Fruit fly (Drosophila melanogaster): ENCODE results near the gene xit.

Gene xit

DNA sequence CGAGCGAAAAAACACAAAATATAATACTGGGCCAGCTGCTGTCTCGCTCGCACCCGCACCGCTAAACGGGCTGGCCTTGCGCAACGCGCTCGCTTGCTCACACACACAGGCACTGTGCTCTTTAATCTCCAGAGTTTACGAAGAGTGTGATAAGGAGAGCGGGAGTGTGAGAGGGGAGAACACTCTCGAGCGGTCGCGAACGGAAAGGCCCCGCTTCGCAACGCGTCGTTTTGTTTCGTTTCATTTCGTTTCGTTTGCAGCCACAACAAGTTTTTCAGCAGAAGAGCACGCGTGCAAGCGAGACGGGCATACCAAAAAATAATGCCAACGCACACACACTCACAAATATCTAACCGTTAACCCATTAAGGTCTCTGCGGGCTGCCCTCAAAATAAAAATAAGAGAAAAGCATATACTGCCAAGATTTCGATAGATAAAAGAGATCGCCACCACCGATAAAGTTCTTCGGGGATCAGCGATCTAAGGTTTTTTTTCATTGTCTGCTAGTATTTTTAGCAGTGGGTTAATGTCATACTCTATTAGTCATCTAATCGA, 40.8 kb downstream of the xit start (continued):
- TF ChIP-seq CG10147 (GFP tag; optimal IDR thresholded peaks at IDR 0.05) (peak; percentile 56), gsb-n (tag; optimal IDR thresholded peaks at IDR 0.05) (peak; percentile 21), CG8281 (tag; optimal IDR thresholded peaks at IDR 0.05) (peak; percentile 12), GATAe (GFP tag; conservative IDR thresholded peaks at IDR 0.05) (no peak; the same call in 1 of the 2 replicates), CG31388 (GFP tag; optimal IDR thresholded peaks at IDR 0.05) (no peak), ab (GFP tag; optimal IDR thresholded peaks at IDR 0.05) (no peak), Meics (GFP tag; optimal IDR thresholded peaks at IDR 0.05) (peak; percentile 53), Rfx (GFP tag; IDR thresholded peaks at IDR 0.05) (peak; percentile 83), CG14050 (GFP tag; IDR thresholded peaks at IDR 0.05) (peak; percentile 54; the same call in 1 of the 3 replicates), ato (GFP tag; IDR thresholded peaks at IDR 0.05; ENCODE audit: partially characterized antibody) (no peak), BtbVII (GFP tag; optimal IDR thresholded peaks at IDR 0.05) (peak; percentile 18), dmrt99B (tag; optimal IDR thresholded peaks at IDR 0.05) (peak; percentile 66), kni (GFP tag; optimal IDR thresholded peaks at IDR 0.05) (peak; percentile 94), scrt (GFP tag; optimal IDR thresholded peaks at IDR 0.05) (peak; percentile 32), Dref (GFP tag; IDR thresholded peaks at IDR 0.05) (no peak), Camta (GFP tag; optimal IDR thresholded peaks at IDR 0.05) (no peak), sisA (GFP tag; IDR thresholded peaks at IDR 0.05) (0 out of 2 replicates have a peak, but pooled peaks have one; percentile 30), Ada2b (GFP tag; IDR thresholded peaks at IDR 0.05) (peak; percentile 64; the same call in 1 of the 2 replicates), pzg (GFP tag; optimal IDR thresholded peaks at IDR 0.05) (no peak), CG14441 (GFP tag; IDR thresholded peaks at IDR 0.05) (peak; percentile 80), Stat92E (GFP tag; optimal IDR thresholded peaks at IDR 0.05) (peak in 1 of 3 experiments; percentile 74), CG8765 (GFP tag; IDR thresholded peaks at IDR 0.05) (peak; percentile 59; the same call in 1 of the 2 replicates), CG8478 (optimal IDR thresholded peaks at IDR 0.05) (peak; percentile 79), NC2α (GFP tag; optimal IDR thresholded peaks at IDR 0.05) (no peak), MBD-R2 (GFP tag; IDR thresholded peaks at IDR 0.05) (peak; percentile 47), CG15601 (tag; optimal IDR thresholded peaks at IDR 0.05) (no peak), Pdp1 (GFP tag; optimal IDR thresholded peaks at IDR 0.05) (peak in 1 of 2 experiments; percentile 94), chinmo (GFP tag; IDR thresholded peaks at IDR 0.05; ENCODE audit: partially characterized antibody) (peak; percentile 99), CG11560 (tag; IDR thresholded peaks at IDR 0.05) (0 out of 3 replicates have a peak, but pooled peaks have one; percentile 36), gem (tag; optimal IDR thresholded peaks at IDR 0.05) (peak; percentile 72), Adf1 (GFP tag; IDR thresholded peaks at IDR 0.05) (peak; percentile 89), CG6272 (GFP tag; IDR thresholded peaks at IDR 0.05) (peak; percentile 41), CG1233 (GFP tag; optimal IDR thresholded peaks at IDR 0.05) (peak; percentile 100), crol (GFP tag; IDR thresholded peaks at IDR 0.05) (peak; percentile 98), dan (GFP tag; IDR thresholded peaks at IDR 0.05) (no peak), Trl (optimal IDR thresholded peaks at IDR 0.05) (peak; percentile 70 to 77), Trl (GFP tag; optimal IDR thresholded peaks at IDR 0.05) (no peak), NFAT (GFP tag; IDR thresholded peaks at IDR 0.05) (peak; percentile 59; the same call in 1 of the 2 replicates), CG32767 (GFP tag; IDR thresholded peaks at IDR 0.05) (peak; percentile 62; the same call in 1 of the 2 replicates), CG7556 (GFP tag; optimal IDR thresholded peaks at IDR 0.05) (peak; percentile 17), caup (GFP tag; optimal IDR thresholded peaks at IDR 0.05; ENCODE audit: severe bottlenecking) (peak; percentile 73), CG10462 (GFP tag; optimal IDR thresholded peaks at IDR 0.05) (no peak), pum (GFP tag; optimal IDR thresholded peaks at IDR 0.05) (peak; percentile 22), CG6813 (GFP tag; optimal IDR thresholded peaks at IDR 0.05) (no peak), TFAM (GFP tag; optimal IDR thresholded peaks at IDR 0.05) (no peak), fd64A (GFP tag; optimal IDR thresholded peaks at IDR 0.05) (no peak), H15 (GFP tag; IDR thresholded peaks at IDR 0.05) (peak; percentile 48; the same call in 1 of the 3 replicates), CG34224 (GFP tag; IDR thresholded peaks at IDR 0.05; ENCODE audit: partially characterized antibody) (peak; percentile 40; the same call in 2 of the 3 replicates), CG1832 (GFP tag; optimal IDR thresholded peaks at IDR 0.05) (peak; percentile 91)
